Worm (Caenorhabditis elegans) whole organism, L3 larva: Measurements from ENCODE around the gene ZC404.16.

Experiments used
- R02D3.7 ChIP-seq: fragments of 150-350 bp; optimal IDR thresholded peaks from 2 replicates; lab custom pipeline; 2014; ENCODE audit warnings: missing biosample characterization, missing genetic modification characterization
- aly-2 ChIP-seq: fragments of 150-350 bp; optimal IDR thresholded peaks from 2 replicates; lab custom pipeline; 2014; ENCODE audit warnings: missing biosample characterization, missing genetic modification characterization
- ama-1 ChIP-seq: fragments of 150-350 bp; optimal IDR thresholded peaks from 2 replicates; lab custom pipeline; 2018
- ceh-16 ChIP-seq: sonication (generic microtip); optimal IDR thresholded peaks from 2 replicates; lab custom pipeline; 2017; ENCODE audit warnings: missing biosample characterization, missing genetic modification characterization
- ceh-28 ChIP-seq: fragments of 150-350 bp; optimal IDR thresholded peaks from 2 replicates; lab custom pipeline; 2014; ENCODE audit warnings: missing biosample characterization, missing genetic modification reagents, missing genetic modification characterization
- ceh-82 ChIP-seq: fragments of 150-350 bp; optimal IDR thresholded peaks from 2 replicates; lab custom pipeline; 2014; ENCODE audit warnings: missing biosample characterization, missing genetic modification characterization
- ceh-9 ChIP-seq: sonication (generic microtip); optimal IDR thresholded peaks from 2 replicates; lab custom pipeline; 2018; ENCODE audit warnings: missing biosample characterization, missing genetic modification characterization
- daf-12 ChIP-seq: fragments of 150-350 bp; optimal IDR thresholded peaks from 2 replicates; lab custom pipeline; 2014; ENCODE audit warnings: missing biosample characterization, missing genetic modification reagents, missing genetic modification characterization
- egl-27 ChIP-seq: sonication (generic microtip); optimal IDR thresholded peaks from 4 replicates; lab custom pipeline; 2017; ENCODE audit warnings: missing biosample characterization, missing genetic modification reagents, missing genetic modification characterization
- egl-5 ChIP-seq: fragments of 150-350 bp; optimal IDR thresholded peaks from 2 replicates; lab custom pipeline; 2017; ENCODE audit warnings: missing biosample characterization, missing genetic modification reagents, missing genetic modification characterization, inconsistent platforms
- elt-1 ChIP-seq: fragments of 150-350 bp; optimal IDR thresholded peaks from 2 replicates; lab custom pipeline; 2014; ENCODE audit warnings: missing biosample characterization, missing genetic modification characterization
- elt-2 ChIP-seq: sonication (generic microtip); optimal IDR thresholded peaks from 2 replicates; lab custom pipeline; 2016; ENCODE audit warnings: missing genetic modification reagents, mild to moderate bottlenecking, missing genetic modification characterization, missing compliant biosample characterization
- elt-3 ChIP-seq, 3 experiments: fragments of 150-350 bp in 1 of 3; sonication (generic microtip) in 2 of 3; optimal IDR thresholded peaks; 2 replicates in 2 of 3; 4 replicates in 1 of 3; lab custom pipeline; 2014 to 2017; ENCODE audit warnings: missing biosample characterization in 3 of 3, missing genetic modification characterization in 3 of 3
- eor-1 ChIP-seq, 2 experiments: fragments of 150-350 bp; optimal IDR thresholded peaks; 2 replicates each; lab custom pipeline; 2014 to 2018; ENCODE audit warnings: missing biosample characterization in 2 of 2, missing genetic modification characterization in 2 of 2
- fkh-2 ChIP-seq: fragments of 150-350 bp; optimal IDR thresholded peaks from 2 replicates; lab custom pipeline; 2014; ENCODE audit warnings: missing biosample characterization, missing genetic modification reagents, missing genetic modification characterization
- fos-1 ChIP-seq: fragments of 150-350 bp; optimal IDR thresholded peaks from 2 replicates; lab custom pipeline; 2014; ENCODE audit warnings: missing biosample characterization, missing genetic modification characterization
- hmg-11 ChIP-seq: sonication (generic microtip); optimal IDR thresholded peaks from 2 replicates; lab custom pipeline; 2016; ENCODE audit warnings: missing genetic modification characterization, missing compliant biosample characterization
- jun-1 ChIP-seq: fragments of 150-350 bp; optimal IDR thresholded peaks from 2 replicates; lab custom pipeline; 2014; ENCODE audit warnings: missing biosample characterization, missing genetic modification reagents, missing genetic modification characterization
- lin-15B ChIP-seq: fragments of 150-350 bp; optimal IDR thresholded peaks from 2 replicates; lab custom pipeline; 2014; ENCODE audit warnings: missing biosample characterization, missing genetic modification characterization
- lin-39 ChIP-seq: fragments of 150-350 bp; optimal IDR thresholded peaks from 2 replicates; lab custom pipeline; 2018; ENCODE audit warnings: missing biosample characterization, missing genetic modification reagents, missing genetic modification characterization
- lsy-12 ChIP-seq: sonication (generic microtip); optimal IDR thresholded peaks from 2 replicates; lab custom pipeline; 2016; ENCODE audit warnings: mild to moderate bottlenecking, missing genetic modification characterization, missing compliant biosample characterization
- mml-1 ChIP-seq: fragments of 150-350 bp; sonication (generic microtip); optimal IDR thresholded peaks from 3 replicates; lab custom pipeline; 2014; ENCODE audit warnings: missing biosample characterization, missing genetic modification characterization
- nfya-1 ChIP-seq: sonication (generic microtip); optimal IDR thresholded peaks from 2 replicates; lab custom pipeline; 2017; ENCODE audit warnings: missing genetic modification characterization, mild to moderate bottlenecking, missing compliant biosample characterization, antibody characterized with exemption, moderate library complexity; ENCODE audit not compliant: insufficient read depth
- nhr-11 ChIP-seq: fragments of 150-350 bp; optimal IDR thresholded peaks from 2 replicates; lab custom pipeline; 2014; ENCODE audit warnings: missing biosample characterization, missing genetic modification characterization
- nhr-12 ChIP-seq: fragments of 150-350 bp; optimal IDR thresholded peaks from 2 replicates; lab custom pipeline; 2014; ENCODE audit warnings: missing biosample characterization, missing genetic modification characterization
- nhr-23 ChIP-seq: fragments of 150-350 bp; optimal IDR thresholded peaks from 2 replicates; lab custom pipeline; 2014; ENCODE audit warnings: missing biosample characterization, missing genetic modification reagents, missing genetic modification characterization
- nhr-237 ChIP-seq: fragments of 150-350 bp; optimal IDR thresholded peaks from 2 replicates; lab custom pipeline; 2014; ENCODE audit warnings: missing biosample characterization, missing genetic modification characterization
- nhr-25 ChIP-seq: sonication (generic microtip); optimal IDR thresholded peaks from 2 replicates; lab custom pipeline; 2017; ENCODE audit warnings: missing biosample characterization, missing genetic modification characterization
- nhr-28 ChIP-seq: fragments of 150-350 bp; optimal IDR thresholded peaks from 2 replicates; lab custom pipeline; 2014; ENCODE audit warnings: missing biosample characterization, missing genetic modification characterization
- nhr-43 ChIP-seq: sonication (generic microtip); optimal IDR thresholded peaks from 2 replicates; lab custom pipeline; 2016; ENCODE audit warnings: mild to moderate bottlenecking, missing genetic modification characterization, missing compliant biosample characterization; ENCODE audit not compliant: poor library complexity, severe bottlenecking
- nhr-67 ChIP-seq: fragments of 150-350 bp; optimal IDR thresholded peaks from 2 replicates; lab custom pipeline; 2014; ENCODE audit warnings: missing biosample characterization, missing genetic modification characterization
- nhr-76 ChIP-seq: fragments of 150-350 bp; sonication (generic microtip); optimal IDR thresholded peaks from 5 replicates; lab custom pipeline; 2014; ENCODE audit warnings: missing biosample characterization, missing genetic modification characterization
- pha-4 ChIP-seq: fragments of 150-350 bp; optimal IDR thresholded peaks from 2 replicates; lab custom pipeline; 2014; ENCODE audit warnings: missing biosample characterization, missing genetic modification reagents, missing genetic modification characterization
- sea-2 ChIP-seq: fragments of 150-350 bp; sonication (generic microtip); optimal IDR thresholded peaks from 4 replicates; lab custom pipeline; 2014; ENCODE audit warnings: missing biosample characterization, missing genetic modification reagents, missing genetic modification characterization
- snpc-4 ChIP-seq: fragments of 150-350 bp; optimal IDR thresholded peaks from 2 replicates; lab custom pipeline; 2014; ENCODE audit warnings: missing biosample characterization, missing genetic modification characterization
- tbx-2 ChIP-seq: sonication (generic microtip); optimal IDR thresholded peaks from 2 replicates; lab custom pipeline; 2016; ENCODE audit warnings: mild to moderate bottlenecking, missing genetic modification characterization, missing compliant biosample characterization
- unc-62 ChIP-seq: fragments of 150-350 bp; sonication (generic microtip); optimal IDR thresholded peaks from 4 replicates; lab custom pipeline; 2014; ENCODE audit warnings: missing biosample characterization, missing genetic modification reagents, missing genetic modification characterization
- zag-1 ChIP-seq: fragments of 150-350 bp; optimal IDR thresholded peaks from 2 replicates; lab custom pipeline; 2014; ENCODE audit warnings: missing biosample characterization, missing genetic modification characterization
- ztf-11 ChIP-seq: fragments of 150-350 bp; optimal IDR thresholded peaks from 2 replicates; lab custom pipeline; 2014; ENCODE audit warnings: missing biosample characterization, missing genetic modification characterization
- ztf-4 ChIP-seq: fragments of 150-350 bp; optimal IDR thresholded peaks from 2 replicates; lab custom pipeline; 2014; ENCODE audit warnings: missing biosample characterization, missing genetic modification characterization

The ZC404.16 gene

DNA sequence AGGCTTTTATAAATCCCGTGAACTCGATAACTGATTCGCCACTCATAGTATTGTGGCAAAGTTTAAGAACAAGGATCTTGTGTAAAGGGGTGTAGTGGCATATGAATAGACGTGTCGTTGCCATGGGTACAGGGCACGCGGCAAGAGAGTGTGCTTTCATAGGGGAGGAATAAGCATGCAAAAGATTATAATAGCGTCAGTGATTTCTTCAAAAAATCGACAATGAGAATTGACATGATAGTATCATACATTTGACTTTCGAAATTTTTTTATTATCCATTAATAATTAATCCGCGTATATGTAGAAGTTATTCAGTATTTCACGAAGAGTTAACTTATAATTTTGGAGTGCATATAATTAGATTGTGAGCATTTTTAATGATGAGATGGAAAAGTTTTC, 8.7 kb downstream of the ZC404.16 start, which contains the start of gene bbs-8:
Gene bbs-8 (minus strand): TSS at position 101 of the 400 bp plus-strand sequence.
- TF ChIP-seq nhr-28, result no peak
- no peak for TF ChIP-seq mml-1 (tag; lab: Kevin White, UChicago)
- no peak for TF ChIP-seq snpc-4 (tag; lab: Kevin White, UChicago)
- no peak for TF ChIP-seq sea-2 (GFP tag; lab: Kevin White, UChicago)
- TF ChIP-seq eor-1 (tag; optimal IDR thresholded peaks at IDR 0.05; lab: Kevin White, UChicago), result no peak
- no peak for TF ChIP-seq ceh-28 (tag; lab: Kevin White, UChicago)
- no peak for TF ChIP-seq unc-62
- no peak for TF ChIP-seq lin-39 (tag; lab: Kevin White, UChicago)
- TF ChIP-seq pha-4 (tag; lab: Kevin White, UChicago), result no peak
- no peak for TF ChIP-seq ama-1 (lab: Kevin White, UChicago)
- TF ChIP-seq lsy-12 (tag; lab: Kevin White, UChicago), result no peak
- TF ChIP-seq R02D3.7 (tag; lab: Kevin White, UChicago), result no peak
- TF ChIP-seq ceh-82 (tag; lab: Kevin White, UChicago), result no peak
- TF ChIP-seq, all 47 proteins: peak for 0

DNA sequence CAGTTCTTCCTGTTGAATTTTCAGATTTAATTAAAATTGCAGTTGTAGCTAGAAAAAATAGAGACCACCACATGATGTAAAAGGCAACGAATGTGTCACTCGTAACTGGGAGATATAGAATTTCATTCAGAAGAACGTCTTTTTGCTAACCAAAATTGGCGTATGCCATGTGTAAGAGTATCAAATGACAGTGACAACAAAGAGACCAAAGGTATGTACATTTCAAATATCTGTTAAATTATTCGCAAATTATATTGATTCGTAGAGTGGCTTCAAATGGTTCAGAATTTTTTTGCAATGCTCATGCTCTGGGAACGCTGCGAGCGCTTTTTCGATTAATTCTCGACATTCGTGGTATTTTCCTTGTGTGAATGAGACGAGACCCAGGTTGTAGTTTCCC, 11.3 kb downstream of the ZC404.16 start, which contains the start of gene T25F10.4:
Gene T25F10.4 (minus strand): TSS at position 101 of the 400 bp plus-strand sequence.
- TF ChIP-seq jun-1 (tag; lab: Kevin White, UChicago) (no peak), nhr-11 (tag; lab: Kevin White, UChicago) (no peak), hmg-11 (tag; lab: Kevin White, UChicago) (no peak), ceh-28 (tag; lab: Kevin White, UChicago) (no peak), fkh-2 (tag; lab: Kevin White, UChicago) (no peak), nhr-25 (tag; lab: Kevin White, UChicago) (no peak), eor-1 (tag; optimal IDR thresholded peaks at IDR 0.05; lab: Kevin White, UChicago) (no peak), ztf-11 (tag; lab: Kevin White, UChicago) (no peak), nhr-43 (tag; lab: Kevin White, UChicago) (no peak), elt-2 (no peak), lin-39 (tag; lab: Kevin White, UChicago) (no peak), lin-15B (tag; lab: Kevin White, UChicago) (no peak), lsy-12 (tag; lab: Kevin White, UChicago) (no peak), nhr-12 (tag; lab: Kevin White, UChicago) (no peak), ama-1 (lab: Kevin White, UChicago) (no peak)

DNA sequence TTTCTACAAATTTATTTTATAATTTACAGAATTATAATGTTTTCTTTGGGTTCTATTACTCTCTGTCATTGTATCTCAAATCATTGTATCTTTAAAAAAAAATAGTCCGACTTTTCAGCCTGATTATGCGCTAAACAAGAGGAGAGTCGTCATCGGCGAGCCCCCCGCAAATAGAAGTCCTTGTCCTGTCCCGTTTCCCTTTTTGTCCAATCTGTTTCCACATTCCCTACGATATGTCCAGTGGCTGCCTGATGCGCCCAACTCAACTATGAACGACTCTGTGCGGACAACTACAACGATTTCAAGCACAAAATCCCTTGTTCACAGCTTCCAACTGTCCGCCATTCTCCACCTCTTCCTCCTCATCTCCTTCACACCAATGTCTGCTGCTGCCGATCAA, 15.6 kb downstream of the ZC404.16 start, which contains the start of gene dbl-1:
Gene dbl-1 (plus strand): TSS at position 119 of the 400 bp plus-strand sequence.
- TF ChIP-seq egl-27 (tag; lab: Kevin White, UChicago), result no peak
- no peak for TF ChIP-seq nhr-28
- TF ChIP-seq jun-1 (tag; lab: Kevin White, UChicago), result no peak
- TF ChIP-seq ceh-82 (tag; lab: Kevin White, UChicago), result no peak
- no peak for TF ChIP-seq elt-3 (tag; optimal IDR thresholded peaks at IDR 0.05; lab: Kevin White, UChicago)
- TF ChIP-seq nhr-76 (tag; lab: Kevin White, UChicago), result no peak
- no peak for TF ChIP-seq ama-1 (lab: Kevin White, UChicago)
- no peak for TF ChIP-seq nhr-43 (tag; lab: Kevin White, UChicago)
- TF ChIP-seq fos-1 (tag; lab: Kevin White, UChicago), result no peak
- TF ChIP-seq fkh-2 (tag; lab: Kevin White, UChicago), result no peak
- no peak for TF ChIP-seq nhr-25 (tag; lab: Kevin White, UChicago)
- no peak for TF ChIP-seq ceh-9
- no peak for TF ChIP-seq zag-1 (tag; lab: Kevin White, UChicago)
- TF ChIP-seq, all 47 proteins: peak for 0

DNA sequence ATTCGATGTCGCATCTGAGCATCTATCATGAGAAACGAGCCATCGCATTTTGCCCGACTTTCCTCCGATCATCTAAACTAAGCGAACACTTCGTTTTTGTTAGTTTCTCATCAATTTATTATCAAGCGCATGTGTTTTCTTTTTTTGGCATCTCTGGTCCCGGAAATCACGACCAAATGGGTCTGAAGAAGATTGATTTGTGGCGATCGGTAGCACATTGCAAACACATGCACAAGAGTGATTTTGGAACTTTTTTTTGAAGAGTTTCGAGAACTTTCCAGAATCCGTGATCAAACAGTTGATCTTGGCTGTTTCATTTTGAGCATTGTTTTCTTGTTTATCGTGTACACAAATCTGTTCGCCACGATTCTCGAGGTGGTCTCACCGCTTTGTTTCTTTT, 20.4 kb downstream of the ZC404.16 start:
- no peak for TF ChIP-seq nfya-1
- no peak for TF ChIP-seq aly-2 (tag; lab: Kevin White, UChicago)
- no peak for TF ChIP-seq ceh-82 (tag; lab: Kevin White, UChicago)
- no peak for TF ChIP-seq ceh-16 (tag; lab: Kevin White, UChicago)
- no peak for TF ChIP-seq eor-1 (tag; optimal IDR thresholded peaks at IDR 0.05; lab: Kevin White, UChicago)

DNA sequence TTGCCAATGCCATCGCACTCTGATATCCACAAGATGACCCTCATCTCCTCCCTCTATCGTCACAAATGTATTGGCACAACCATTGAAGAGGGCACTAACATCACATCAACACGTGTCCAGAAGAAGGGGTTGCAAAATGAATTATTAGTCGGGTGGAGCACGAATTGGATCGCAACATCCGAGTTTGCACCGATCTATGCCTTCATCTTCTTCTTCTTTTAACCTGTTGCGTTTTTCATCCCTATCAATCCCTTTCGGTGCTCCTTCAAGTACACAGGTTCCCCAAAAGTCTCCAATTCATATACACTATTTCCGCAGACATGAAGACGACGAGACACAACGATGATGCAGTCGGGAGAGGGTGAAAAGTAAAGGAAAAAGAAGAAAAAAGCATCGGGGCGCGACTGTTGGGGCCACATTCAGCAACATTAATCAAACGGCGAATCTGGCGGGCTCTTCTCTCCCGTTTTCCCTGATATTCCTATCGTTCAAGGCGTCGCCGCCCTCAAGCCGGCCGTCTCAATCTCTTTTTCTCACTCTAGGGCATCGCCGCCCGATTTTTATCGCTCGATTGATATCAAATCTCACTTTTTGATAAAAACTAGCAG, 22.0 kb downstream of the ZC404.16 start:
- TF ChIP-seq zag-1 (tag; lab: Kevin White, UChicago) (no peak), nhr-25 (tag; lab: Kevin White, UChicago) (no peak), egl-5 (tag; lab: Kevin White, UChicago) (no peak), nhr-237 (tag; lab: Kevin White, UChicago) (no peak), jun-1 (tag; lab: Kevin White, UChicago) (no peak), elt-1 (no peak), lin-15B (tag; lab: Kevin White, UChicago) (no peak), daf-12 (tag; lab: Kevin White, UChicago) (no peak), mml-1 (tag; lab: Kevin White, UChicago) (no peak), nhr-67 (tag; lab: Kevin White, UChicago) (no peak), pha-4 (tag; lab: Kevin White, UChicago) (no peak), ztf-11 (tag; lab: Kevin White, UChicago) (no peak), lsy-12 (tag; lab: Kevin White, UChicago) (no peak), tbx-2 (tag; lab: Kevin White, UChicago) (no peak), ceh-16 (tag; lab: Kevin White, UChicago) (no peak), nhr-23 (tag; lab: Kevin White, UChicago) (no peak), ztf-4 (tag; lab: Kevin White, UChicago) (no peak)
